In genomic region chr3L:21108454-21108853, dm6 we compare ENCODE assay signal across 3 fruit fly cellular contexts.
TF ChIP-seq lines count a peak whose summit lies in the region.

No protein-coding gene starts in this region.

TF ChIP-seq in whole organism, prepupa, 60 proteins besides CTCF, POLR2A, EP300 and RAD21 (continues in another document):
- TF ChIP-seq CG8119 (GFP tag; IDR thresholded peaks at IDR 0.05; lab: Robert Waterston, UW): no peak
- TF ChIP-seq CG1621 (tag; optimal IDR thresholded peaks at IDR 0.05; lab: Kevin White, UChicago): no peak
- TF ChIP-seq CG11762 (GFP tag; optimal IDR thresholded peaks at IDR 0.05; lab: Kevin White, UChicago; ENCODE audit: insufficient read depth): no peak
- no peak for TF ChIP-seq Hr4 (GFP tag; optimal IDR thresholded peaks at IDR 0.05; lab: Kevin White, UChicago)
- peak; percentile 7 for TF ChIP-seq cyc (GFP tag; optimal IDR thresholded peaks at IDR 0.05; lab: Kevin White, UChicago)
- no peak for TF ChIP-seq CG11294 (GFP tag; IDR thresholded peaks at IDR 0.05; lab: Robert Waterston, UW)
- no peak for TF ChIP-seq CG6163 (GFP tag; IDR thresholded peaks at IDR 0.05; lab: Robert Waterston, UW)
- TF ChIP-seq Eip78C (GFP tag; lab: Kevin White, UChicago): peak; percentile 58
- TF ChIP-seq vri (GFP tag; optimal IDR thresholded peaks at IDR 0.05; lab: Kevin White, UChicago): no peak
- no peak for TF ChIP-seq Eip93F (GFP tag; optimal IDR thresholded peaks at IDR 0.05; lab: Kevin White, UChicago)
- TF ChIP-seq Gug (GFP tag; IDR thresholded peaks at IDR 0.05; lab: Robert Waterston, UW): no peak
- no peak for TF ChIP-seq Sox102F (GFP tag; optimal IDR thresholded peaks at IDR 0.05; lab: Kevin White, UChicago)
- TF ChIP-seq Sox14 (GFP tag; optimal IDR thresholded peaks at IDR 0.05; lab: Kevin White, UChicago): no peak
- peak; percentile 47 for TF ChIP-seq Met (GFP tag; optimal IDR thresholded peaks at IDR 0.05; lab: Kevin White, UChicago)
- TF ChIP-seq Eip75B (GFP tag; optimal IDR thresholded peaks at IDR 0.05; lab: Kevin White, UChicago): no peak
- no peak for TF ChIP-seq CG6808 (GFP tag; optimal IDR thresholded peaks at IDR 0.05; lab: Kevin White, UChicago)
- TF ChIP-seq CG9139 (GFP tag; optimal IDR thresholded peaks at IDR 0.05; lab: Kevin White, UChicago): no peak
- no peak for TF ChIP-seq CG15336 (GFP tag; IDR thresholded peaks at IDR 0.05; lab: Robert Waterston, UW)
- TF ChIP-seq salr (GFP tag; optimal IDR thresholded peaks at IDR 0.05; lab: Kevin White, UChicago): no peak
- peak; percentile 22 for TF ChIP-seq lz (GFP tag; optimal IDR thresholded peaks at IDR 0.05; lab: Kevin White, UChicago)
- no peak for TF ChIP-seq net (GFP tag; optimal IDR thresholded peaks at IDR 0.05; lab: Kevin White, UChicago)
- no peak for TF ChIP-seq pdm3 (GFP tag; optimal IDR thresholded peaks at IDR 0.05; lab: Kevin White, UChicago)
- peak; percentile 70 for TF ChIP-seq Blimp-1 (GFP tag; optimal IDR thresholded peaks at IDR 0.05; lab: Kevin White, UChicago)
- peak; percentile 75 for TF ChIP-seq esn (GFP tag; optimal IDR thresholded peaks at IDR 0.05; lab: Kevin White, UChicago)
- TF ChIP-seq CG6276 (GFP tag; optimal IDR thresholded peaks at IDR 0.05; lab: Kevin White, UChicago): no peak
- TF ChIP-seq Hr38 (GFP tag; optimal IDR thresholded peaks at IDR 0.05; lab: Kevin White, UChicago): no peak
- peak; percentile 14 for TF ChIP-seq CG3032 (tag; optimal IDR thresholded peaks at IDR 0.05; lab: Kevin White, UChicago)
- TF ChIP-seq Ets21C (GFP tag; optimal IDR thresholded peaks at IDR 0.05; lab: Kevin White, UChicago): no peak
- no peak for TF ChIP-seq spab (GFP tag; optimal IDR thresholded peaks at IDR 0.05; lab: Kevin White, UChicago)
- TF ChIP-seq CG11902 (GFP tag; optimal IDR thresholded peaks at IDR 0.05; lab: Kevin White, UChicago): peak; percentile 3
- TF ChIP-seq acj6 (GFP tag; optimal IDR thresholded peaks at IDR 0.05; lab: Kevin White, UChicago): peak; percentile 34
- peak; percentile 19 for TF ChIP-seq Ets96B (tag; optimal IDR thresholded peaks at IDR 0.05; lab: Kevin White, UChicago)

TF ChIP-seq in whole organism, pupa, 21 proteins besides CTCF, POLR2A, EP300 and RAD21:
- TF ChIP-seq Snoo (tag; optimal IDR thresholded peaks at IDR 0.05; lab: Kevin White, UChicago) (peak; percentile 32), CG34367 (tag; optimal IDR thresholded peaks at IDR 0.05; lab: Kevin White, UChicago) (no peak), CG12605 (GFP tag; IDR thresholded peaks at IDR 0.05; lab: Robert Waterston, UW) (no peak), CG4496 (GFP tag; IDR thresholded peaks at IDR 0.05; lab: Robert Waterston, UW) (no peak), fd96Ca (GFP tag; IDR thresholded peaks at IDR 0.05; lab: Robert Waterston, UW) (no peak), CG8159 (tag; optimal IDR thresholded peaks at IDR 0.05; lab: Kevin White, UChicago) (peak; percentile 31), CG14655 (GFP tag; optimal IDR thresholded peaks at IDR 0.05; lab: Kevin White, UChicago) (peak; percentile 62), EcR (GFP tag; optimal IDR thresholded peaks at IDR 0.05; lab: Kevin White, UChicago) (no peak), CG17806 (tag; optimal IDR thresholded peaks at IDR 0.05; lab: Kevin White, UChicago) (no peak), CG10348 (GFP tag; IDR thresholded peaks at IDR 0.05; lab: Robert Waterston, UW) (no peak), Ets98B (GFP tag; IDR thresholded peaks at IDR 0.05; lab: Robert Waterston, UW) (no peak), D1 (tag; optimal IDR thresholded peaks at IDR 0.05; lab: Kevin White, UChicago) (no peak), CG8301 (tag; optimal IDR thresholded peaks at IDR 0.05; lab: Kevin White, UChicago) (peak; percentile 13), CG9948 (tag; optimal IDR thresholded peaks at IDR 0.05; lab: Kevin White, UChicago) (peak; percentile 33), CG15710 (tag; optimal IDR thresholded peaks at IDR 0.05; lab: Kevin White, UChicago) (no peak), Pif1B (GFP tag; optimal IDR thresholded peaks at IDR 0.05; lab: Kevin White, UChicago) (peak; percentile 1)

TF ChIP-seq in whole organism, wandering third instar larva, 38 proteins besides CTCF, POLR2A, EP300 and RAD21:
- TF ChIP-seq Sp1 (GFP tag; optimal IDR thresholded peaks at IDR 0.05; lab: Kevin White, UChicago) (peak; percentile 79), ey (GFP tag; optimal IDR thresholded peaks at IDR 0.05; lab: Kevin White, UChicago) (no peak), fru (GFP tag; optimal IDR thresholded peaks at IDR 0.05; lab: Kevin White, UChicago) (peak; percentile 48), CG32264 (GFP tag; optimal IDR thresholded peaks at IDR 0.05; lab: Kevin White, UChicago) (no peak), foxo (GFP tag; optimal IDR thresholded peaks at IDR 0.05; lab: Kevin White, UChicago) (peak in 1 of 2 experiments; percentile 69), CrebA (GFP tag; optimal IDR thresholded peaks at IDR 0.05; lab: Kevin White, UChicago; ENCODE audit: borderline replicate concordance) (no peak), OdsH (GFP tag; optimal IDR thresholded peaks at IDR 0.05; lab: Kevin White, UChicago) (peak; percentile 68), dsf (GFP tag; optimal IDR thresholded peaks at IDR 0.05; lab: Kevin White, UChicago; ENCODE audit: borderline replicate concordance) (no peak), h (GFP tag; optimal IDR thresholded peaks at IDR 0.05; lab: Kevin White, UChicago) (peak; percentile 42), Dfd (GFP tag; optimal IDR thresholded peaks at IDR 0.05; lab: Kevin White, UChicago) (no peak), Rel (GFP tag; optimal IDR thresholded peaks at IDR 0.05; lab: Kevin White, UChicago) (peak; percentile 21), Rel (tag; optimal IDR thresholded peaks at IDR 0.05; lab: Kevin White, UChicago) (no peak), N (GFP tag; optimal IDR thresholded peaks at IDR 0.05; lab: Kevin White, UChicago) (no peak), woc (GFP tag; optimal IDR thresholded peaks at IDR 0.05; lab: Kevin White, UChicago) (peak; percentile 40), HLH106 (tag; optimal IDR thresholded peaks at IDR 0.05; lab: Kevin White, UChicago) (peak; percentile 78), psq (GFP tag; optimal IDR thresholded peaks at IDR 0.05; lab: Kevin White, UChicago) (peak; percentile 78), rgr (GFP tag; optimal IDR thresholded peaks at IDR 0.05; lab: Kevin White, UChicago) (peak; percentile 68), dmrt93B (GFP tag; optimal IDR thresholded peaks at IDR 0.05; lab: Kevin White, UChicago) (peak; percentile 56)

Comparison
In these comparisons a context has a peak if more than half of its experiments do, and no peak if none do; other contexts are left out.
1. Of the 1 proteins assayed by ChIP-seq in both whole organism, prepupa and whole organism, wandering third instar larva: peak only in whole organism, prepupa: none; only in whole organism, wandering third instar larva: none; in both: OdsH; in neither: 0.